Fruit fly (Drosophila melanogaster): Measurements from ENCODE around the gene CG34328.
A peak's percentile ranks its signal among the peaks of the same experiment; 100 is the strongest.

CG34328 gene

DNA sequence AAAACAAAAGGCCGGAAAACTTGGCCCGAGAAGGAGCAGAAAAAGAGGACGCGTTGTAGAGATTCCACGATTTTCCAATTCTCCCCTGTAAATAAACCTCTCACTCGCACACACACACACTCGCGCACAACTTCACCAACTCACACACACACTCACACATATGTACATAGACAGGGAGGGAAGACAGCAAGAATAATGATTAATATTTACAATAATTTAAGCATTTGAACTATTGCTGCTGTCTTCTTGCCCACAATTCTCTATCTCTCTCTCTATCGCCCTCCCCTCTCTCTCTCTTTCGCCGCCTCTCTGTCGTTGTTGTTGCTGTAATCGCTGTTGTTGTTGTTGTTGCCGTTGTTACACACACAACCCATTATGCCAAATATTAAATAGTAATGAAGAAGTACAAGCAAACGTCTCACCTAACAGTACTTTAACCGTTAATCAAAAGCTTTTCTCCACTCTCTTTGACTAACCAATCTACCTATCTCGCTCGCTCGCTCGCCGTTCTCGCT, 25.4 kb downstream of the CG34328 start (continued):
- no peak for TF ChIP-seq pum (GFP tag; optimal IDR thresholded peaks at IDR 0.05)
- no peak for TF ChIP-seq CG3407 (GFP tag; optimal IDR thresholded peaks at IDR 0.05)
- TF ChIP-seq cg (GFP tag; optimal IDR thresholded peaks at IDR 0.05): peak; percentile 75
- TF ChIP-seq CG1832 (GFP tag; optimal IDR thresholded peaks at IDR 0.05): peak; percentile 73
- TF ChIP-seq vvl (GFP tag; IDR thresholded peaks at IDR 0.05): peak; percentile 37; the same call in 1 of the 2 replicates

DNA sequence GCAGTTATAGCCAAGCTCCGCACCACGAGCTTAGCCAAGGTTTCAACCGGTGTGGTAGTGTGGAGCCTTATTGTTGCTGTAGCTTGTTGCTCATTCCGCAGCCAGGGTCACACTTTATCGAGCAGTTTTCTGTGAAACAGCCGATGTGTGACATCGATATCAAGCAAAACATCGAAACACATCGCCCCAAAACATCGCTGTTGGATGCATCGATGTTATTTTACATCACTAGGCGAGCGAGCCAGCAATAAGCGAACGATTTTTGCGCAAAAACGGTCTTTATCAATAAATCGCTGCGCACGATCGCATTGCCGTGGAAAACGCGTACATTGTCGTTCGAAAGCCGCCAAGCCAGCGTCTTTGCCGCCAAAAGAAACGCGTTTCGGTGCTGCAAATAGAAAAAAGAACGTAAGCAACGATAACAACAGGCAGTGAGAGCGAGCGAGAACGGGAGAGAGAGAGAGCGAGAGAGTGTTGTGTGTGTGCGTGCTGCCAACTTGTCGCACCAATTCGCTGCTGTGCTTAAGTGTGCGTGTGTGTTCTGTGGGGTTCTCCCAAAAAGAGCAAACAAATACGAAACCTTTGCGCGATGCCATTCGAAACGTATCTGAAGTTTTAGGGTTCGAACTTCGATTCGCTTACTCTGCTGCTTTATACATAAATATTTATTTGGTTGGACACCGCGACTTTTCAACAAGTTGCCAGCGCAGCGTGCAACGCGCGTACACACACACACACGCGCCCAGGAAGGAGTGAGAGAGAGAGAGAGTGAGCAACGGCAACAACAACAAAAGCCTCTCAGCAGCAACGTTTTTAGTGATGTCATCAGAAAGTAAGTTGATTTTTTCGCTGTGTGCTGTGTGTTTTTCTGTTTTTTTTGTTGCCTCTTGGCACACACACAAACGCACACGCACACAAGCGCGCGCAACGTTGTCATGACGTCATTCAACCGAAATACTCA, 28.8 kb downstream of the CG34328 start:
- TF ChIP-seq cg (GFP tag; optimal IDR thresholded peaks at IDR 0.05) (peak; percentile 99), Max (GFP tag; optimal IDR thresholded peaks at IDR 0.05) (peak; percentile 11), bsh (GFP tag; optimal IDR thresholded peaks at IDR 0.05) (peak in 1 of 2 experiments; percentile 88), nmo (GFP tag; optimal IDR thresholded peaks at IDR 0.05) (peak; percentile 43), CG15479 (GFP tag; optimal IDR thresholded peaks at IDR 0.05) (peak; percentile 85), Ada2b (GFP tag; IDR thresholded peaks at IDR 0.05) (no peak), Opbp (GFP tag; IDR thresholded peaks at IDR 0.05; ENCODE audit: partially characterized antibody) (peak; percentile 99), Atf6 (GFP tag; IDR thresholded peaks at IDR 0.05) (peak; percentile 25; the same call in 1 of the 2 replicates), mld (GFP tag; IDR thresholded peaks at IDR 0.05; ENCODE audit: partially characterized antibody) (peak; percentile 95), schlank (tag; optimal IDR thresholded peaks at IDR 0.05) (no peak), nom (GFP tag; optimal IDR thresholded peaks at IDR 0.05) (peak; percentile 98), CG10654 (GFP tag; optimal IDR thresholded peaks at IDR 0.05) (peak; percentile 23), Hr51 (GFP tag; optimal IDR thresholded peaks at IDR 0.05) (no peak), ato (GFP tag; IDR thresholded peaks at IDR 0.05; ENCODE audit: partially characterized antibody) (peak; percentile 96), ewg (GFP tag; optimal IDR thresholded peaks at IDR 0.05) (no peak), CG6854 (GFP tag; optimal IDR thresholded peaks at IDR 0.05) (peak; percentile 60), ems (GFP tag; optimal IDR thresholded peaks at IDR 0.05) (peak; percentile 36), Bdp1 (GFP tag; optimal IDR thresholded peaks at IDR 0.05) (peak; percentile 47), CG12744 (GFP tag; optimal IDR thresholded peaks at IDR 0.05) (no peak), lbe (GFP tag; optimal IDR thresholded peaks at IDR 0.05) (peak; percentile 20), CG31441 (GFP tag; IDR thresholded peaks at IDR 0.05) (peak; percentile 60), ken (GFP tag; IDR thresholded peaks at IDR 0.05) (no peak; the same call in 2 of the 3 replicates), CG34224 (GFP tag; IDR thresholded peaks at IDR 0.05; ENCODE audit: partially characterized antibody) (peak; percentile 99), CG9797 (GFP tag; optimal IDR thresholded peaks at IDR 0.05) (peak; percentile 93), Sry-δ (GFP tag; optimal IDR thresholded peaks at IDR 0.05) (peak; percentile 99), CG17829 (tag; optimal IDR thresholded peaks at IDR 0.05) (peak; percentile 16), CG6272 (GFP tag; IDR thresholded peaks at IDR 0.05) (peak; percentile 64), Side (GFP tag; optimal IDR thresholded peaks at IDR 0.05) (peak; percentile 38), CG10565 (GFP tag; optimal IDR thresholded peaks at IDR 0.05) (no peak), ara (GFP tag; IDR thresholded peaks at IDR 0.05) (no peak), CG7357 (GFP tag; IDR thresholded peaks at IDR 0.05) (no peak), CG15269 (tag; optimal IDR thresholded peaks at IDR 0.05) (no peak), sqz (GFP tag; optimal IDR thresholded peaks at IDR 0.05) (peak; percentile 97), CkIIα-i1 (GFP tag; IDR thresholded peaks at IDR 0.05) (no peak), CG15601 (tag; optimal IDR thresholded peaks at IDR 0.05) (peak; percentile 25), Atf3 (GFP tag; optimal IDR thresholded peaks at IDR 0.05) (peak; percentile 84), crc (GFP tag; optimal IDR thresholded peaks at IDR 0.05) (no peak), CG10979 (tag; optimal IDR thresholded peaks at IDR 0.05) (no peak), sima (GFP tag; optimal IDR thresholded peaks at IDR 0.05) (no peak), vnd (GFP tag; IDR thresholded peaks at IDR 0.05; ENCODE audit: partially characterized antibody) (peak; percentile 97), Bgb (GFP tag; IDR thresholded peaks at IDR 0.05; ENCODE audit: partially characterized antibody) (peak; percentile 99)

All from whole organism, embryonic.